Worm (Caenorhabditis elegans): ENCODE data around the gene F59A6.4.

DNA sequence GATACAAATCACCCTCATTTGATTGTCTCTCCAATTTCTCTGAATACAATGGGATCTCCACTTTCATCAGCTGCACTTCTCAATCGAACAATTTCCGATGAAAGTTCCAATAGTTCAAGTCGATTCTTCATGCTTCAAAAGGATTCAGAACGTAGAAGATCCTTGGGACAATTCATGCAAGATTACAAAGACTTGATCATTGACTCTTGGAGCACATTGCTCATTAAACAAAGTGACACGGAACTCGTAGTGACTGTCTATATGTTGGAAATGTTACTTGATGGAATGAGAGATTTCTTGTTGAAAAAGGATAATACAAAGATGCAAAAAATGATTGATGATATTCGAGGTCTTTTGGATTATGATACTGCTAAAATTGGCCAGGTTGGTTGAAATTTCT lies 23.1 kb downstream of the F59A6.4 start:
- no peak for TF ChIP-seq dao-5 (tag; optimal IDR thresholded peaks at IDR 0.05)
- no peak for TF ChIP-seq him-1 (tag; optimal IDR thresholded peaks at IDR 0.05)
